Worm (Caenorhabditis elegans): ENCODE data around the gene unc-39.

DNA sequence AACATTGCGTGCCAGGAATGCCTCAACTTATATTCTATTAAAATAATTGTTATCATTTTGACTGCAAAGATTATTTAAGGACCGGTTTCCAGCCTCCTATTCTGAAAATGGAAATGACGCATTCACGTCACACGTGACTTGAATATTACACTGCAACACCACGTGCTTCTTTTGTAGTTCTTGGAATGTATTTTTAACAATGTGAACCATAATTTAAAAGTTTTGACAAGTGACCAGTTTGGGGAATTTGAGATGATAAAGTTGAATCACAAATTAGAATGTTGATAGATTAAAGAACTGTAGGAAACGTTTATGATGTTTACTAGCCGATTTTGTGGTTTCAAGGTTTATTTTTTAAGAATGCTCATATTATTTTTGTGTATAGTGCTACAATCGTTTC lies 31.2 kb upstream of the unc-39 start, which contains the start of gene F47B8.10:
- TF ChIP-seq hsf-1 (GFP tag; IDR thresholded peaks at IDR 0.05) (no peak), Y67H2A.10 (GFP tag; conservative IDR thresholded peaks at IDR 0.05) (no peak), Y53F4B.3 (GFP tag; IDR thresholded peaks at IDR 0.05) (no peak), let-526 (GFP tag; IDR thresholded peaks at IDR 0.05) (no peak), lin-35 (GFP tag; optimal IDR thresholded peaks at IDR 0.05) (no peak)

Measured in whole organism, young adult.